Worm (Caenorhabditis elegans): Measurements from ENCODE around the gene B0272.3.

- TF ChIP-seq hnd-1 (tag; optimal IDR thresholded peaks at IDR 0.05): no peak
- no peak for TF ChIP-seq scrt-1 (GFP tag; IDR thresholded peaks at IDR 0.05)
Measured at ce11 chrX:9417326-9417725, 13.9 kb upstream of the B0272.3 start.
